Fruit fly (Drosophila melanogaster): ENCODE data around the gene Lsp2.

Gene Lsp2

dm6 chr3L:12090898-12091685 lies 38.1 kb upstream of the Lsp2 start (continued):
- no peak for TF ChIP-seq fd59A (GFP tag; optimal IDR thresholded peaks at IDR 0.05)
- TF ChIP-seq Blimp-1 (GFP tag; optimal IDR thresholded peaks at IDR 0.05): no peak
- TF ChIP-seq salr (GFP tag; optimal IDR thresholded peaks at IDR 0.05): peak in 1 of 2 experiments; percentile 6
- TF ChIP-seq net (GFP tag; optimal IDR thresholded peaks at IDR 0.05): peak; percentile 18
- no peak for TF ChIP-seq CG11902 (GFP tag; optimal IDR thresholded peaks at IDR 0.05)
- peak; percentile 63 for TF ChIP-seq Eip78C (GFP tag)
- peak; percentile 12 for TF ChIP-seq Lpt (GFP tag; optimal IDR thresholded peaks at IDR 0.05)
- peak; percentile 20 for TF ChIP-seq Sox15 (GFP tag; optimal IDR thresholded peaks at IDR 0.05)
- peak; percentile 11 for TF ChIP-seq esn (GFP tag; optimal IDR thresholded peaks at IDR 0.05)
- peak; percentile 33 for TF ChIP-seq pdm3 (GFP tag; optimal IDR thresholded peaks at IDR 0.05)
- TF ChIP-seq CG9139 (GFP tag; optimal IDR thresholded peaks at IDR 0.05): no peak
- TF ChIP-seq CG32006 (GFP tag; optimal IDR thresholded peaks at IDR 0.05): peak; percentile 66
- no peak for TF ChIP-seq CG7368 (GFP tag; optimal IDR thresholded peaks at IDR 0.05)
- TF ChIP-seq CG3919 (GFP tag; optimal IDR thresholded peaks at IDR 0.05): peak; percentile 19
- no peak for TF ChIP-seq Sox14 (GFP tag; optimal IDR thresholded peaks at IDR 0.05)
- no peak for TF ChIP-seq Ets21C (GFP tag; optimal IDR thresholded peaks at IDR 0.05)
- 0 out of 2 replicates have a peak, but pooled peaks have one; percentile 16 for TF ChIP-seq Gug (GFP tag; IDR thresholded peaks at IDR 0.05)
- no peak for TF ChIP-seq CG16779 (tag; optimal IDR thresholded peaks at IDR 0.05)
- TF ChIP-seq acj6 (GFP tag; optimal IDR thresholded peaks at IDR 0.05): peak; percentile 19
- TF ChIP-seq topi (GFP tag; optimal IDR thresholded peaks at IDR 0.05): peak; percentile 1
- TF ChIP-seq achi (GFP tag; optimal IDR thresholded peaks at IDR 0.05): peak; percentile 29
- peak; percentile 64 for TF ChIP-seq Hr4 (GFP tag; optimal IDR thresholded peaks at IDR 0.05)
- peak; percentile 12 for TF ChIP-seq lz (GFP tag; optimal IDR thresholded peaks at IDR 0.05)
- TF ChIP-seq CG15336 (GFP tag; IDR thresholded peaks at IDR 0.05): peak; percentile 60
- peak; percentile 56 for TF ChIP-seq CG6276 (GFP tag; optimal IDR thresholded peaks at IDR 0.05)
- no peak for TF ChIP-seq svp (GFP tag)
- TF ChIP-seq CG10631 (GFP tag; optimal IDR thresholded peaks at IDR 0.05): no peak

- TF ChIP-seq fd85E (GFP tag; optimal IDR thresholded peaks at IDR 0.05) (no peak), CG6163 (GFP tag; IDR thresholded peaks at IDR 0.05) (0 out of 3 replicates have a peak, but pooled peaks have one; percentile 9)
Observed at dm6 chr3L:12092860-12093359, 36.3 kb upstream of the Lsp2 start.

- TF ChIP-seq dsx (GFP tag; optimal IDR thresholded peaks at IDR 0.05; ENCODE audit: poor library complexity, severe bottlenecking) (no peak), CG6276 (GFP tag; optimal IDR thresholded peaks at IDR 0.05) (no peak), Hr39 (GFP tag; optimal IDR thresholded peaks at IDR 0.05) (peak; percentile 1), lz (GFP tag; optimal IDR thresholded peaks at IDR 0.05) (peak; percentile 31), CG4318 (GFP tag; optimal IDR thresholded peaks at IDR 0.05) (no peak), CG6808 (GFP tag; optimal IDR thresholded peaks at IDR 0.05) (no peak), Sox14 (GFP tag; optimal IDR thresholded peaks at IDR 0.05) (no peak), Gug (GFP tag; IDR thresholded peaks at IDR 0.05) (no peak), CG16779 (tag; optimal IDR thresholded peaks at IDR 0.05) (no peak), fkh (GFP tag; optimal IDR thresholded peaks at IDR 0.05) (no peak), CG1621 (tag; optimal IDR thresholded peaks at IDR 0.05) (no peak), CG32006 (GFP tag; optimal IDR thresholded peaks at IDR 0.05) (no peak), Sox15 (GFP tag; optimal IDR thresholded peaks at IDR 0.05) (no peak), fd85E (GFP tag; optimal IDR thresholded peaks at IDR 0.05) (no peak), Smox (GFP tag; optimal IDR thresholded peaks at IDR 0.05) (peak; percentile 31), Blimp-1 (GFP tag; optimal IDR thresholded peaks at IDR 0.05) (no peak), Eip75B (GFP tag; optimal IDR thresholded peaks at IDR 0.05) (peak; percentile 2), ss (GFP tag; optimal IDR thresholded peaks at IDR 0.05) (no peak), CG7368 (GFP tag; optimal IDR thresholded peaks at IDR 0.05) (no peak), dac (GFP tag; optimal IDR thresholded peaks at IDR 0.05) (no peak), CG11902 (GFP tag; optimal IDR thresholded peaks at IDR 0.05) (no peak), eg (GFP tag; IDR thresholded peaks at IDR 0.05) (no peak), CG6163 (GFP tag; IDR thresholded peaks at IDR 0.05) (no peak), achi (GFP tag; optimal IDR thresholded peaks at IDR 0.05) (no peak), svp (GFP tag) (peak; percentile 69), CG34406 (GFP tag; optimal IDR thresholded peaks at IDR 0.05) (peak; percentile 4), Hr38 (GFP tag; optimal IDR thresholded peaks at IDR 0.05) (no peak), Lpt (GFP tag; optimal IDR thresholded peaks at IDR 0.05) (no peak), CG11762 (GFP tag; optimal IDR thresholded peaks at IDR 0.05; ENCODE audit: insufficient read depth) (no peak), CG8119 (GFP tag; IDR thresholded peaks at IDR 0.05) (no peak), CG31627 (GFP tag; optimal IDR thresholded peaks at IDR 0.05) (peak; percentile 8), esn (GFP tag; optimal IDR thresholded peaks at IDR 0.05) (peak; percentile 66)
Observed at dm6 chr3L:12095960-12096359, 33.2 kb upstream of the Lsp2 start.

Measured in whole organism, prepupa.